Worm (Caenorhabditis elegans) whole organism, L4/young adult: ENCODE measurements around the gene fbxb-48.

Source experiments
- W03F9.2 ChIP-seq: fragments of 150-350 bp; optimal IDR thresholded peaks from 2 replicates; lab custom pipeline; 2014; ENCODE audit warnings: missing biosample characterization, missing genetic modification characterization
- dao-5 ChIP-seq: sonication (generic microtip); optimal IDR thresholded peaks from 2 replicates; lab custom pipeline; 2016; ENCODE audit warnings: missing genotype, missing genetic modification characterization, moderate library complexity, missing compliant biosample characterization
- him-1 ChIP-seq: sonication (generic microtip); optimal IDR thresholded peaks from 2 replicates; lab custom pipeline; 2016; ENCODE audit warnings: missing genotype, missing genetic modification reagents, missing genetic modification characterization, missing compliant biosample characterization

Gene fbxb-48

ce11 chrII:1694530-1694929 lies 24.5 kb downstream of the fbxb-48 start, which contains the start of gene fbxc-26:
Gene fbxc-26, minus strand, starts transcription at chrII:1694630.
- no peak for TF ChIP-seq W03F9.2 (tag; lab: Kevin White, UChicago)
- TF ChIP-seq him-1 (tag; lab: Kevin White, UChicago), result no peak
- TF ChIP-seq dao-5 (tag; lab: Kevin White, UChicago), result no peak

- no peak for TF ChIP-seq W03F9.2 (tag; lab: Kevin White, UChicago)
- TF ChIP-seq dao-5 (tag; lab: Kevin White, UChicago), result no peak
- no peak for TF ChIP-seq him-1 (tag; lab: Kevin White, UChicago)
Observed at ce11 chrII:1692827-1693226, 26.2 kb downstream of the fbxb-48 start, which contains the start of gene fbxc-21. Gene fbxc-21, minus strand, starts transcription at chrII:1692927.

ce11 chrII:1691011-1691410 lies 28.0 kb downstream of the fbxb-48 start, which contains the start of gene fbxc-22:
Gene fbxc-22, minus strand, starts transcription at chrII:1691111.
- TF ChIP-seq him-1 (tag; lab: Kevin White, UChicago) (no peak), W03F9.2 (tag; lab: Kevin White, UChicago) (no peak), dao-5 (tag; lab: Kevin White, UChicago) (no peak)

ce11 chrII:1688813-1689212 lies 30.2 kb downstream of the fbxb-48 start, which contains the start of the genes fbxb-18 and fbxb-19:
Gene fbxb-18, minus strand, starts transcription at chrII:1688913.
Gene fbxb-19, minus strand, starts transcription at chrII:1689181.
- TF ChIP-seq W03F9.2 (tag; lab: Kevin White, UChicago) (no peak), dao-5 (tag; lab: Kevin White, UChicago) (no peak), him-1 (tag; lab: Kevin White, UChicago) (no peak)

- no peak for TF ChIP-seq W03F9.2 (tag; lab: Kevin White, UChicago)
- no peak for TF ChIP-seq dao-5 (tag; lab: Kevin White, UChicago)
- TF ChIP-seq him-1 (tag; lab: Kevin White, UChicago), result no peak
Observed at ce11 chrII:1683742-1684141, 35.3 kb downstream of the fbxb-48 start, which contains the start of gene fbxb-25. Gene fbxb-25, plus strand, starts transcription at chrII:1684042.

- TF ChIP-seq him-1 (tag; lab: Kevin White, UChicago) (no peak), dao-5 (tag; lab: Kevin White, UChicago) (no peak), W03F9.2 (tag; lab: Kevin White, UChicago) (no peak)
Observed at ce11 chrII:1682218-1682617, 36.8 kb downstream of the fbxb-48 start, which contains the start of gene fbxb-26. Gene fbxb-26, plus strand, starts transcription at chrII:1682518.

DNA sequence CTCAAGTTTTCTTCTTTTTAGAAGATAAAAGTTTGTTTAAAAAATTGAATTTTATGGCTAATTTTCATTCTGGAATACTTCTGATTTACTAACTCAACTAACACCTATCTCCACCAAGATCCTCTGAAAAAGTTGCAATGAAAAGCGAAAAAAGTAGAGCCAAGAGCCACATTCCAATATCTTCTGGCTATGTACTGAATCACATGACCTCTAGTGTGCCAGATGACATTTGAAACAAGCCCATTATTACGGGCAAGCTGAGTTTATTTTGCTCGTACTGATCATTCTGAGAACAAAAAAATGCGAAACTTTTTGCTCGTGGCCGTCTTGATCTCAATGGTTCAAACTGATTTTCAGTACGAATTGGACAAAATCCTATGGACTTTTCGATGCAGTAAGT lies 40.0 kb downstream of the fbxb-48 start, which contains the start of gene irld-36:
TSS of gene irld-36 (plus strand) at position 301 of the 400 bp plus-strand sequence.
- TF ChIP-seq him-1 (tag; lab: Kevin White, UChicago), result no peak

DNA sequence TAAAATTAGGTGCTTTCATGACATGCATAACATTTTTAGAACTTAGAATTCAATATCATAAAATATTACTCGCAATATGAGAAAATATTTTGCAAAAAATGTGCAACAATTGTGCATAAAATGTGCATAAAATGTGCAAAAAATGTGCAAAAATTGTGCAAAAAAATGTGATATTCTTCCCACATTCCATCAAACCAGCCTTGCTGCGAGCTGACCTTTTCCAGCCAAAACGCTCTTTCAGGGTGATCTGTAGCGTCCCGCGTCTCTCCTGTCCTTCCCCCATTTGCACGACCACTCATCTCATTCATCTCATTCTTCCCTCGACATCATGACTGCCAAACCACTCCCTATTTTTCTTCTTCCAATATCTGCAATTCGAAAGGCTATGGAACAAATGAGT lies 43.0 kb downstream of the fbxb-48 start, which contains the start of gene fbxb-17:
TSS of gene fbxb-17 (plus strand) at position 301 of the 400 bp plus-strand sequence.
- TF ChIP-seq him-1 (tag; lab: Kevin White, UChicago) (no peak), dao-5 (tag; lab: Kevin White, UChicago) (no peak), W03F9.2 (tag; lab: Kevin White, UChicago) (no peak)

DNA sequence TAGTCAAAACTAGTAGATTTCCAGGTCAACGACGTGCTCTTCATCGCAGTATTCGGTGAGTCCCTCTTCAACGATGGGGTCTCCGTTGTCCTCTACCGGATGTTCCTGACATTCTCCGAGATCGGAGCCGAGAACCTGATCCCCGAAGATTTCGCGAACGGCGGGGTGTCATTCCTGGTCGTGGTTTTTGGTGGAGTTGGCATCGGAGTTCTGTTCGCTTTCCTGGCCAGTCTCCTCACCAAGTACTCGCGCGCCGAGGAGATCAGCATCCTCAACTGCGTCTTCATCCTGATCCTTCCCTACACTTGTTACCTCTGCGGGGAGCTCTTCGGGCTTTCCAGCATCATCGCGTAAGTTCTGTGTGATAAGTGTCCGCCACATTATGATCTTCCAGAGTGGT lies 46.4 kb downstream of the fbxb-48 start:
- TF ChIP-seq dao-5 (tag; lab: Kevin White, UChicago) (no peak), him-1 (tag; lab: Kevin White, UChicago) (no peak), W03F9.2 (tag; lab: Kevin White, UChicago) (no peak)

ce11 chrII:1670985-1671384 lies 48.1 kb downstream of the fbxb-48 start:
- TF ChIP-seq W03F9.2 (tag; lab: Kevin White, UChicago) (no peak), him-1 (tag; lab: Kevin White, UChicago) (no peak), dao-5 (tag; lab: Kevin White, UChicago) (no peak)

ce11 chrII:1670260-1670879 lies 48.7 kb downstream of the fbxb-48 start, which contains the start of gene nhx-6:
Gene nhx-6, plus strand, starts transcription at chrII:1670829.
- no peak for TF ChIP-seq W03F9.2 (tag; lab: Kevin White, UChicago)
- TF ChIP-seq dao-5 (tag; lab: Kevin White, UChicago), result no peak
- no peak for TF ChIP-seq him-1 (tag; lab: Kevin White, UChicago)

- TF ChIP-seq dao-5 (tag; lab: Kevin White, UChicago), result no peak
- TF ChIP-seq him-1 (tag; lab: Kevin White, UChicago), result no peak
- no peak for TF ChIP-seq W03F9.2 (tag; lab: Kevin White, UChicago)
Observed at ce11 chrII:1668913-1669312, 50.1 kb downstream of the fbxb-48 start, which contains the start of gene srw-97. Gene srw-97, minus strand, starts transcription at chrII:1669013.
